Worm (Caenorhabditis elegans) whole organism, mixed stage, embryonic: ENCODE measurements around the gene C16C8.14.

Source experiments
- ces-1 ChIP-seq: fragments of 150-350 bp; optimal IDR thresholded peaks from 2 replicates; lab custom pipeline; 2014; ENCODE audit warnings: missing biosample characterization, missing genetic modification reagents, missing genetic modification characterization
- lin-13 ChIP-seq: fragments of 150-350 bp; optimal IDR thresholded peaks from 2 replicates; lab custom pipeline; 2014; ENCODE audit warnings: missing biosample characterization, missing genetic modification characterization
- mep-1 ChIP-seq: fragments of 150-350 bp; optimal IDR thresholded peaks from 2 replicates; lab custom pipeline; 2017; ENCODE audit warnings: missing biosample characterization, missing genetic modification reagents, missing genetic modification characterization, inconsistent platforms
- pha-4 ChIP-seq: fragments of 150-350 bp; optimal IDR thresholded peaks from 2 replicates; lab custom pipeline; 2018; ENCODE audit warnings: missing biosample characterization, missing genetic modification reagents, missing genetic modification characterization
- unc-62 ChIP-seq: fragments of 150-350 bp; optimal IDR thresholded peaks from 2 replicates; lab custom pipeline; 2014; ENCODE audit warnings: missing biosample characterization, missing genetic modification reagents, missing genetic modification characterization
- ztf-11 ChIP-seq: fragments of 150-350 bp; optimal IDR thresholded peaks from 2 replicates; lab custom pipeline; 2014; ENCODE audit warnings: missing biosample characterization, missing genetic modification characterization

- TF ChIP-seq unc-62 (GFP tag; lab: Kevin White, UChicago), result no peak
- TF ChIP-seq lin-13 (tag; lab: Kevin White, UChicago), result no peak
- no peak for TF ChIP-seq ces-1 (GFP tag; lab: Kevin White, UChicago)
- no peak for TF ChIP-seq mep-1
- no peak for TF ChIP-seq ztf-11 (tag; lab: Kevin White, UChicago)
- no peak for TF ChIP-seq pha-4 (tag; lab: Kevin White, UChicago)
These were observed 5.3 kb upstream of the C16C8.14 start, which contains the start of gene C16C8.4 for ce11 chrII:3444280-3444679.
